Worm (Caenorhabditis elegans): Measurements from ENCODE around the gene fbxa-111.

- TF ChIP-seq nhr-28 (tag; optimal IDR thresholded peaks at IDR 0.05) (no peak), mdl-1 (tag; optimal IDR thresholded peaks at IDR 0.05) (no peak), mep-1 (tag; optimal IDR thresholded peaks at IDR 0.05) (no peak), unc-62 (GFP tag; optimal IDR thresholded peaks at IDR 0.05) (no peak), egl-27 (tag; optimal IDR thresholded peaks at IDR 0.05) (no peak), unc-30 (tag; optimal IDR thresholded peaks at IDR 0.05) (no peak), elt-2 (tag; optimal IDR thresholded peaks at IDR 0.05) (no peak), unc-86 (tag; optimal IDR thresholded peaks at IDR 0.05) (no peak), ama-1 (optimal IDR thresholded peaks at IDR 0.05) (no peak)
Measured at ce11 chrV:16911294-16911693, 38.2 kb downstream of the fbxa-111 start.

Data from whole organism, L1 larva.